Fruit fly (Drosophila melanogaster): ENCODE measurements around the gene CG6048.
A peak's percentile ranks its signal among the peaks of the same experiment; 100 is the strongest.

The CG6048 gene

dm6 chrX:5968094-5968723, 15.8 kb downstream of the CG6048 start:
- no peak for TF ChIP-seq EcR (GFP tag; optimal IDR thresholded peaks at IDR 0.05)
- TF ChIP-seq CG15710 (tag; optimal IDR thresholded peaks at IDR 0.05), result peak; percentile 64
- peak; percentile 86 for TF ChIP-seq CG12605 (GFP tag; IDR thresholded peaks at IDR 0.05)
- peak; percentile 90 for TF ChIP-seq fd96Ca (GFP tag; IDR thresholded peaks at IDR 0.05)
- peak; percentile 59 for TF ChIP-seq Pif1B (GFP tag; optimal IDR thresholded peaks at IDR 0.05)
- peak; percentile 78 for TF ChIP-seq CG8301 (tag; optimal IDR thresholded peaks at IDR 0.05)
- peak; percentile 69 for TF ChIP-seq CG34367 (tag; optimal IDR thresholded peaks at IDR 0.05)
- TF ChIP-seq gl (tag; optimal IDR thresholded peaks at IDR 0.05), result peak; percentile 3
- peak; percentile 69 for TF ChIP-seq CG17806 (tag; optimal IDR thresholded peaks at IDR 0.05)
- TF ChIP-seq CG14655 (GFP tag; optimal IDR thresholded peaks at IDR 0.05), result peak; percentile 81
- TF ChIP-seq CG10348 (GFP tag; IDR thresholded peaks at IDR 0.05), result 0 out of 2 replicates have a peak, but pooled peaks have one; percentile 23
- peak; percentile 80 for TF ChIP-seq CG32121 (GFP tag; IDR thresholded peaks at IDR 0.05)
- TF ChIP-seq rn (GFP tag; IDR thresholded peaks at IDR 0.05), result no peak
- TF ChIP-seq CG9948 (tag; optimal IDR thresholded peaks at IDR 0.05), result peak; percentile 69
- TF ChIP-seq Snoo (tag; optimal IDR thresholded peaks at IDR 0.05), result no peak
- peak; percentile 87 for TF ChIP-seq Ets98B (GFP tag; IDR thresholded peaks at IDR 0.05)
- TF ChIP-seq CG4496 (GFP tag; IDR thresholded peaks at IDR 0.05), result peak; percentile 90
- TF ChIP-seq Pif1A (GFP tag; optimal IDR thresholded peaks at IDR 0.05), result peak; percentile 78
- TF ChIP-seq CG8159 (tag; optimal IDR thresholded peaks at IDR 0.05), result peak; percentile 61
- no peak for TF ChIP-seq CG13204 (GFP tag; optimal IDR thresholded peaks at IDR 0.05)
- no peak for TF ChIP-seq D1 (tag; optimal IDR thresholded peaks at IDR 0.05)

- TF ChIP-seq CG8301 (tag; optimal IDR thresholded peaks at IDR 0.05) (peak; percentile 25), gl (tag; optimal IDR thresholded peaks at IDR 0.05) (no peak), CG10348 (GFP tag; IDR thresholded peaks at IDR 0.05) (no peak), CG12605 (GFP tag; IDR thresholded peaks at IDR 0.05) (no peak), EcR (GFP tag; optimal IDR thresholded peaks at IDR 0.05) (no peak), CG13204 (GFP tag; optimal IDR thresholded peaks at IDR 0.05) (no peak), Snoo (tag; optimal IDR thresholded peaks at IDR 0.05) (peak; percentile 25), fd96Ca (GFP tag; IDR thresholded peaks at IDR 0.05) (0 out of 3 replicates have a peak, but pooled peaks have one; percentile 17), Ets98B (GFP tag; IDR thresholded peaks at IDR 0.05) (no peak), CG15710 (tag; optimal IDR thresholded peaks at IDR 0.05) (peak; percentile 42), D1 (tag; optimal IDR thresholded peaks at IDR 0.05) (no peak), CG17806 (tag; optimal IDR thresholded peaks at IDR 0.05) (no peak), CG8159 (tag; optimal IDR thresholded peaks at IDR 0.05) (peak; percentile 38), Pif1A (GFP tag; optimal IDR thresholded peaks at IDR 0.05) (peak; percentile 11), rn (GFP tag; IDR thresholded peaks at IDR 0.05) (peak; percentile 14; the same call in 1 of the 2 replicates), CG14655 (GFP tag; optimal IDR thresholded peaks at IDR 0.05) (peak; percentile 44), CG9948 (tag; optimal IDR thresholded peaks at IDR 0.05) (peak; percentile 9), CG32121 (GFP tag; IDR thresholded peaks at IDR 0.05) (no peak), Pif1B (GFP tag; optimal IDR thresholded peaks at IDR 0.05) (peak; percentile 54), CG4496 (GFP tag; IDR thresholded peaks at IDR 0.05) (peak; percentile 68), CG34367 (tag; optimal IDR thresholded peaks at IDR 0.05) (no peak)
These were observed 17.7 kb downstream of the CG6048 start for dm6 chrX:5969860-5970665.

- no peak for TF ChIP-seq CG17806 (tag; optimal IDR thresholded peaks at IDR 0.05)
- TF ChIP-seq CG13204 (GFP tag; optimal IDR thresholded peaks at IDR 0.05), result no peak
- TF ChIP-seq CG14655 (GFP tag; optimal IDR thresholded peaks at IDR 0.05), result no peak
- no peak for TF ChIP-seq CG8159 (tag; optimal IDR thresholded peaks at IDR 0.05)
These were observed 18.3 kb downstream of the CG6048 start for dm6 chrX:5970666-5971057.

- TF ChIP-seq CG14655 (GFP tag; optimal IDR thresholded peaks at IDR 0.05) (peak; percentile 82), EcR (GFP tag; optimal IDR thresholded peaks at IDR 0.05) (no peak), CG8301 (tag; optimal IDR thresholded peaks at IDR 0.05) (peak; percentile 75), CG13204 (GFP tag; optimal IDR thresholded peaks at IDR 0.05) (peak; percentile 44), gl (tag; optimal IDR thresholded peaks at IDR 0.05) (peak; percentile 33), Ets98B (GFP tag; IDR thresholded peaks at IDR 0.05) (peak; percentile 92), Pif1A (GFP tag; optimal IDR thresholded peaks at IDR 0.05) (peak; percentile 69), CG10348 (GFP tag; IDR thresholded peaks at IDR 0.05) (peak; percentile 61; the same call in 1 of the 2 replicates), CG32121 (GFP tag; IDR thresholded peaks at IDR 0.05) (peak; percentile 87), D1 (tag; optimal IDR thresholded peaks at IDR 0.05) (peak; percentile 22), rn (GFP tag; IDR thresholded peaks at IDR 0.05) (peak; percentile 91), Snoo (tag; optimal IDR thresholded peaks at IDR 0.05) (peak; percentile 7), CG17806 (tag; optimal IDR thresholded peaks at IDR 0.05) (peak; percentile 60), CG8159 (tag; optimal IDR thresholded peaks at IDR 0.05) (peak; percentile 67), CG12605 (GFP tag; IDR thresholded peaks at IDR 0.05) (peak; percentile 73), CG15710 (tag; optimal IDR thresholded peaks at IDR 0.05) (peak; percentile 69), CG4496 (GFP tag; IDR thresholded peaks at IDR 0.05) (peak; percentile 94), CG9948 (tag; optimal IDR thresholded peaks at IDR 0.05) (peak; percentile 70), CG34367 (tag; optimal IDR thresholded peaks at IDR 0.05) (peak; percentile 59), Pif1B (GFP tag; optimal IDR thresholded peaks at IDR 0.05) (peak; percentile 30), fd96Ca (GFP tag; IDR thresholded peaks at IDR 0.05) (peak; percentile 93)
These were observed 19.7 kb downstream of the CG6048 start for dm6 chrX:5972030-5972429.

All from whole organism, pupa.